Comparison of ENCODE assay signal across 1 fruit fly cellular context in genomic region chr2L:7295924-7296323, dm6.
A peak's percentile ranks its signal among the peaks of the same experiment; 100 is the strongest.
TF ChIP-seq lines count a peak whose summit lies in the region.

No protein-coding gene starts in this region.

TF ChIP-seq in whole organism, embryonic, 481 proteins besides CTCF, POLR2A, EP300 and RAD21 (continued from another document and continues in another):
- TF ChIP-seq lmd (GFP tag; IDR thresholded peaks at IDR 0.05; lab: Robert Waterston, UW), result peak; percentile 72
- TF ChIP-seq CG13296 (GFP tag; optimal IDR thresholded peaks at IDR 0.05; lab: Kevin White, UChicago), result peak; percentile 18
- no peak for TF ChIP-seq p53 (GFP tag; optimal IDR thresholded peaks at IDR 0.05; lab: Kevin White, UChicago)
- peak; percentile 79 for TF ChIP-seq CG8765 (GFP tag; IDR thresholded peaks at IDR 0.05; lab: Robert Waterston, UW)
- peak; percentile 63 for TF ChIP-seq CG10654 (GFP tag; optimal IDR thresholded peaks at IDR 0.05; lab: Kevin White, UChicago)
- peak; percentile 75 for TF ChIP-seq ara (GFP tag; IDR thresholded peaks at IDR 0.05; lab: Robert Waterston, UW)
- TF ChIP-seq onecut (GFP tag; IDR thresholded peaks at IDR 0.05; lab: Robert Waterston, UW), result peak; percentile 65
- TF ChIP-seq zf30C (GFP tag; optimal IDR thresholded peaks at IDR 0.05; lab: Kevin White, UChicago), result no peak
- TF ChIP-seq Chrac-16 (GFP tag; optimal IDR thresholded peaks at IDR 0.05; lab: Kevin White, UChicago), result peak; percentile 80
- TF ChIP-seq CG13775 (GFP tag; optimal IDR thresholded peaks at IDR 0.05; lab: Kevin White, UChicago), result peak; percentile 69
- TF ChIP-seq peb (GFP tag; IDR thresholded peaks at IDR 0.05; lab: Robert Waterston, UW), result peak; percentile 67
- TF ChIP-seq org-1 (GFP tag; optimal IDR thresholded peaks at IDR 0.05; lab: Kevin White, UChicago), result peak; percentile 73
- peak; percentile 78 for TF ChIP-seq CG2202 (tag; optimal IDR thresholded peaks at IDR 0.05; lab: Kevin White, UChicago)
- TF ChIP-seq her (GFP tag; optimal IDR thresholded peaks at IDR 0.05; lab: Kevin White, UChicago), result no peak
- peak; percentile 40 for TF ChIP-seq CG15011 (GFP tag; optimal IDR thresholded peaks at IDR 0.05; lab: Kevin White, UChicago)
- TF ChIP-seq Bgb (GFP tag; IDR thresholded peaks at IDR 0.05; lab: Robert Waterston, UW; ENCODE audit: partially characterized antibody), result no peak
- TF ChIP-seq CG30403 (GFP tag; optimal IDR thresholded peaks at IDR 0.05; lab: Kevin White, UChicago), result peak; percentile 79
- TF ChIP-seq CG12942 (GFP tag; optimal IDR thresholded peaks at IDR 0.05; lab: Kevin White, UChicago), result peak; percentile 53
- TF ChIP-seq disco-r (GFP tag; optimal IDR thresholded peaks at IDR 0.05; lab: Kevin White, UChicago), result peak; percentile 23
- no peak for TF ChIP-seq Lpt (GFP tag; optimal IDR thresholded peaks at IDR 0.05; lab: Kevin White, UChicago)
- TF ChIP-seq CG10431 (GFP tag; optimal IDR thresholded peaks at IDR 0.05; lab: Kevin White, UChicago), result peak; percentile 71
- TF ChIP-seq Kr (GFP tag; optimal IDR thresholded peaks at IDR 0.05; lab: Kevin White, UChicago), result no peak
- peak; percentile 56; the same call in 1 of the 3 replicates for TF ChIP-seq CG14050 (GFP tag; IDR thresholded peaks at IDR 0.05; lab: Robert Waterston, UW)
- no peak for TF ChIP-seq insv (GFP tag; optimal IDR thresholded peaks at IDR 0.05; lab: Kevin White, UChicago)
- TF ChIP-seq Gug (GFP tag; IDR thresholded peaks at IDR 0.05; lab: Robert Waterston, UW), result no peak
- no peak for TF ChIP-seq luna (GFP tag; optimal IDR thresholded peaks at IDR 0.05; lab: Kevin White, UChicago)
- TF ChIP-seq HmgD (GFP tag; optimal IDR thresholded peaks at IDR 0.05; lab: Kevin White, UChicago), result no peak
- TF ChIP-seq lbe (GFP tag; optimal IDR thresholded peaks at IDR 0.05; lab: Kevin White, UChicago), result no peak
- peak; percentile 8 for TF ChIP-seq Jarid2 (GFP tag; optimal IDR thresholded peaks at IDR 0.05; lab: Kevin White, UChicago)
- no peak for TF ChIP-seq CG10565 (GFP tag; optimal IDR thresholded peaks at IDR 0.05; lab: Kevin White, UChicago)
- no peak for TF ChIP-seq al (GFP tag; IDR thresholded peaks at IDR 0.05; lab: Robert Waterston, UW)
- TF ChIP-seq CG14965 (GFP tag; optimal IDR thresholded peaks at IDR 0.05; lab: Kevin White, UChicago; ENCODE audit: borderline replicate concordance), result no peak
- TF ChIP-seq ken (GFP tag; IDR thresholded peaks at IDR 0.05; lab: Robert Waterston, UW), result peak; percentile 59; the same call in 1 of the 3 replicates
- TF ChIP-seq Lhr (GFP tag; optimal IDR thresholded peaks at IDR 0.05; lab: Kevin White, UChicago), result peak; percentile 57
- TF ChIP-seq gt (GFP tag; IDR thresholded peaks at IDR 0.05; lab: Robert Waterston, UW), result peak; percentile 50
- peak; percentile 82 for TF ChIP-seq ATbp (GFP tag; optimal IDR thresholded peaks at IDR 0.05; lab: Kevin White, UChicago)
- peak; percentile 41 for TF ChIP-seq HHEX (GFP tag; optimal IDR thresholded peaks at IDR 0.05; lab: Kevin White, UChicago)
- TF ChIP-seq CG33213 (GFP tag; optimal IDR thresholded peaks at IDR 0.05; lab: Kevin White, UChicago), result peak; percentile 6
- peak; percentile 32; the same call in 1 of the 2 replicates for TF ChIP-seq Drgx (GFP tag; IDR thresholded peaks at IDR 0.05; lab: Robert Waterston, UW)
- peak; percentile 43; the same call in 1 of the 2 replicates for TF ChIP-seq stc (GFP tag; IDR thresholded peaks at IDR 0.05; lab: Robert Waterston, UW)
- peak; percentile 88 for TF ChIP-seq CG6689 (GFP tag; IDR thresholded peaks at IDR 0.05; lab: Robert Waterston, UW)
- TF ChIP-seq CG30020 (tag; optimal IDR thresholded peaks at IDR 0.05; lab: Kevin White, UChicago), result peak; percentile 52
- no peak for TF ChIP-seq nom (GFP tag; optimal IDR thresholded peaks at IDR 0.05; lab: Kevin White, UChicago)
- no peak for TF ChIP-seq ftz-f1 (GFP tag; optimal IDR thresholded peaks at IDR 0.05; lab: Kevin White, UChicago)
- peak; percentile 39 for TF ChIP-seq CG8281 (tag; optimal IDR thresholded peaks at IDR 0.05; lab: Kevin White, UChicago)
- TF ChIP-seq CG3065 (GFP tag; optimal IDR thresholded peaks at IDR 0.05; lab: Kevin White, UChicago), result peak; percentile 57
- no peak for TF ChIP-seq CG8478 (optimal IDR thresholded peaks at IDR 0.05; lab: Kevin White, UChicago)
- TF ChIP-seq tin (GFP tag; optimal IDR thresholded peaks at IDR 0.05; lab: Kevin White, UChicago), result peak; percentile 73
- peak; percentile 85 for TF ChIP-seq zen (tag; optimal IDR thresholded peaks at IDR 0.05; lab: Kevin White, UChicago)
- TF ChIP-seq cad (GFP tag; optimal IDR thresholded peaks at IDR 0.05; lab: Kevin White, UChicago), result no peak
- no peak for TF ChIP-seq gsb (GFP tag; IDR thresholded peaks at IDR 0.05; lab: Robert Waterston, UW)
- no peak for TF ChIP-seq sima (GFP tag; optimal IDR thresholded peaks at IDR 0.05; lab: Kevin White, UChicago)
- peak; percentile 41 for TF ChIP-seq CrebB (tag; optimal IDR thresholded peaks at IDR 0.05; lab: Kevin White, UChicago)
- no peak for TF ChIP-seq pfk (GFP tag; optimal IDR thresholded peaks at IDR 0.05; lab: Kevin White, UChicago)
- TF ChIP-seq ro (GFP tag; IDR thresholded peaks at IDR 0.05; lab: Robert Waterston, UW), result peak; percentile 61; the same call in 1 of the 2 replicates
- TF ChIP-seq CG18476 (GFP tag; optimal IDR thresholded peaks at IDR 0.05; lab: Kevin White, UChicago), result peak; percentile 72
- TF ChIP-seq Atf-2 (GFP tag; optimal IDR thresholded peaks at IDR 0.05; lab: Kevin White, UChicago), result peak; percentile 57
- TF ChIP-seq lov (optimal IDR thresholded peaks at IDR 0.05; lab: Kevin White, UChicago), result no peak
- 0 out of 3 replicates have a peak, but pooled peaks have one; percentile 45 for TF ChIP-seq lov (GFP tag; IDR thresholded peaks at IDR 0.05; lab: Robert Waterston, UW)
- TF ChIP-seq CG4328 (GFP tag; optimal IDR thresholded peaks at IDR 0.05; lab: Kevin White, UChicago), result peak; percentile 21
- TF ChIP-seq CG6175 (GFP tag; IDR thresholded peaks at IDR 0.05; lab: Robert Waterston, UW), result no peak
- peak; percentile 28 for TF ChIP-seq Mes4 (GFP tag; optimal IDR thresholded peaks at IDR 0.05; lab: Kevin White, UChicago)
- peak; percentile 77 for TF ChIP-seq nerfin-1 (tag; optimal IDR thresholded peaks at IDR 0.05; lab: Kevin White, UChicago)
- TF ChIP-seq nerfin-2 (GFP tag; IDR thresholded peaks at IDR 0.05; lab: Robert Waterston, UW; ENCODE audit: partially characterized antibody), result no peak
- no peak for TF ChIP-seq fu2 (GFP tag; optimal IDR thresholded peaks at IDR 0.05; lab: Kevin White, UChicago)
- TF ChIP-seq Eip74EF (GFP tag; optimal IDR thresholded peaks at IDR 0.05; lab: Kevin White, UChicago), result peak in 1 of 2 experiments; percentile 62
- TF ChIP-seq E2f2 (GFP tag; IDR thresholded peaks at IDR 0.05; lab: Robert Waterston, UW), result peak; percentile 35; the same call in 1 of the 2 replicates
- no peak for TF ChIP-seq exex (tag; optimal IDR thresholded peaks at IDR 0.05; lab: Kevin White, UChicago)
- peak; percentile 81 for TF ChIP-seq CG4820 (GFP tag; optimal IDR thresholded peaks at IDR 0.05; lab: Kevin White, UChicago)
- peak; percentile 90 for TF ChIP-seq CG11504 (tag; optimal IDR thresholded peaks at IDR 0.05; lab: Kevin White, UChicago)
- TF ChIP-seq CG4360 (GFP tag; IDR thresholded peaks at IDR 0.05; lab: Robert Waterston, UW), result no peak
- peak; percentile 85 for TF ChIP-seq CG8388 (GFP tag; optimal IDR thresholded peaks at IDR 0.05; lab: Kevin White, UChicago)
- TF ChIP-seq br (optimal IDR thresholded peaks at IDR 0.05; lab: Kevin White, UChicago), result no peak
- peak; percentile 76; the same call in 2 of the 3 replicates for TF ChIP-seq ci (GFP tag; IDR thresholded peaks at IDR 0.05; lab: Robert Waterston, UW)
- TF ChIP-seq CG14014 (GFP tag; IDR thresholded peaks at IDR 0.05; lab: Robert Waterston, UW), result peak; percentile 50; the same call in 1 of the 2 replicates
- peak; percentile 64 for TF ChIP-seq ind (GFP tag; optimal IDR thresholded peaks at IDR 0.05; lab: Kevin White, UChicago)
- TF ChIP-seq pros (GFP tag; optimal IDR thresholded peaks at IDR 0.05; lab: Kevin White, UChicago), result peak; percentile 42
- TF ChIP-seq CG32767 (GFP tag; IDR thresholded peaks at IDR 0.05; lab: Robert Waterston, UW), result peak; percentile 82
- TF ChIP-seq CG2875 (GFP tag; optimal IDR thresholded peaks at IDR 0.05; lab: Kevin White, UChicago), result peak; percentile 86
- TF ChIP-seq sug (tag; optimal IDR thresholded peaks at IDR 0.05; lab: Kevin White, UChicago), result no peak
- peak; percentile 85 for TF ChIP-seq CG1529 (GFP tag; optimal IDR thresholded peaks at IDR 0.05; lab: Kevin White, UChicago)
- TF ChIP-seq Ravus (GFP tag; IDR thresholded peaks at IDR 0.05; lab: Robert Waterston, UW), result no peak
- TF ChIP-seq schlank (tag; optimal IDR thresholded peaks at IDR 0.05; lab: Kevin White, UChicago), result no peak
- peak; percentile 61; the same call in 1 of the 3 replicates for TF ChIP-seq CG11093 (GFP tag; IDR thresholded peaks at IDR 0.05; lab: Robert Waterston, UW)
- TF ChIP-seq CG15073 (GFP tag; optimal IDR thresholded peaks at IDR 0.05; lab: Kevin White, UChicago), result peak; percentile 28
- peak; percentile 9 for TF ChIP-seq mam (GFP tag; optimal IDR thresholded peaks at IDR 0.05; lab: Kevin White, UChicago)
- no peak for TF ChIP-seq CG11398 (GFP tag; optimal IDR thresholded peaks at IDR 0.05; lab: Kevin White, UChicago)
- peak; percentile 64 for TF ChIP-seq bcd (GFP tag; optimal IDR thresholded peaks at IDR 0.05; lab: Kevin White, UChicago)
- 0 out of 2 replicates have a peak, but pooled peaks have one; percentile 8 for TF ChIP-seq sens-2 (GFP tag; IDR thresholded peaks at IDR 0.05; lab: Robert Waterston, UW)
- no peak; the same call in 1 of the 2 replicates for TF ChIP-seq sim (GFP tag; IDR thresholded peaks at IDR 0.05; lab: Robert Waterston, UW)
- 0 out of 3 replicates have a peak, but pooled peaks have one; percentile 44 for TF ChIP-seq CG7357 (GFP tag; IDR thresholded peaks at IDR 0.05; lab: Robert Waterston, UW)
- peak; percentile 44 for TF ChIP-seq jumu (GFP tag; optimal IDR thresholded peaks at IDR 0.05; lab: Kevin White, UChicago)
- no peak for TF ChIP-seq toy (GFP tag; IDR thresholded peaks at IDR 0.05; lab: Robert Waterston, UW)
- TF ChIP-seq CG12155 (GFP tag; optimal IDR thresholded peaks at IDR 0.05; lab: Kevin White, UChicago), result peak; percentile 28
- peak; percentile 54 to 63 for TF ChIP-seq Pdp1 (GFP tag; optimal IDR thresholded peaks at IDR 0.05; lab: Kevin White, UChicago)
- peak; percentile 34 for TF ChIP-seq cwo (GFP tag; optimal IDR thresholded peaks at IDR 0.05; lab: Kevin White, UChicago)
- TF ChIP-seq CG10321 (GFP tag; IDR thresholded peaks at IDR 0.05; lab: Robert Waterston, UW), result no peak
- no peak for TF ChIP-seq usp (GFP tag; optimal IDR thresholded peaks at IDR 0.05; lab: Kevin White, UChicago)
- no peak for TF ChIP-seq Atf3 (GFP tag; optimal IDR thresholded peaks at IDR 0.05; lab: Kevin White, UChicago)
- no peak for TF ChIP-seq CG12744 (GFP tag; optimal IDR thresholded peaks at IDR 0.05; lab: Kevin White, UChicago)
- TF ChIP-seq zfh1 (GFP tag; IDR thresholded peaks at IDR 0.05; lab: Robert Waterston, UW), result peak; percentile 82
- TF ChIP-seq bsh (GFP tag; optimal IDR thresholded peaks at IDR 0.05; lab: Kevin White, UChicago), result peak; percentile 62 to 90
- TF ChIP-seq pum (GFP tag; optimal IDR thresholded peaks at IDR 0.05; lab: Kevin White, UChicago), result peak; percentile 45
- peak; percentile 86 for TF ChIP-seq Sox100B (GFP tag; optimal IDR thresholded peaks at IDR 0.05; lab: Kevin White, UChicago)
- TF ChIP-seq aop (GFP tag; IDR thresholded peaks at IDR 0.05; lab: Robert Waterston, UW), result 0 out of 2 replicates have a peak, but pooled peaks have one; percentile 3
- peak; percentile 45; the same call in 2 of the 3 replicates for TF ChIP-seq B-H1 (GFP tag; IDR thresholded peaks at IDR 0.05; lab: Robert Waterston, UW)
- peak; percentile 82 for TF ChIP-seq CoRest (tag; optimal IDR thresholded peaks at IDR 0.05; lab: Kevin White, UChicago)
- TF ChIP-seq Scr (GFP tag; IDR thresholded peaks at IDR 0.05; lab: Robert Waterston, UW; ENCODE audit: partially characterized antibody), result no peak
- TF ChIP-seq sens (GFP tag; lab: Kevin White, UChicago), result peak; percentile 93
- peak; percentile 89 for TF ChIP-seq dmrt99B (tag; optimal IDR thresholded peaks at IDR 0.05; lab: Kevin White, UChicago)
- peak; percentile 47 for TF ChIP-seq CG18764 (GFP tag; optimal IDR thresholded peaks at IDR 0.05; lab: Kevin White, UChicago)
- peak; percentile 40; the same call in 1 of the 2 replicates for TF ChIP-seq ssp (GFP tag; IDR thresholded peaks at IDR 0.05; lab: Robert Waterston, UW)
- peak; percentile 70 for TF ChIP-seq tio (GFP tag; optimal IDR thresholded peaks at IDR 0.05; lab: Kevin White, UChicago)
- TF ChIP-seq Adf1 (GFP tag; IDR thresholded peaks at IDR 0.05; lab: Robert Waterston, UW), result no peak
- no peak for TF ChIP-seq tna (GFP tag; IDR thresholded peaks at IDR 0.05; lab: Robert Waterston, UW; ENCODE audit: partially characterized antibody)
- TF ChIP-seq HLHmδ (GFP tag; optimal IDR thresholded peaks at IDR 0.05; lab: Kevin White, UChicago), result no peak
- peak; percentile 62 for TF ChIP-seq HLH3B (GFP tag; IDR thresholded peaks at IDR 0.05; lab: Robert Waterston, UW)
- TF ChIP-seq h (optimal IDR thresholded peaks at IDR 0.05; lab: Kevin White, UChicago), result no peak
- TF ChIP-seq gcm2 (GFP tag; optimal IDR thresholded peaks at IDR 0.05; lab: Kevin White, UChicago), result peak; percentile 19
- TF ChIP-seq CG15696 (tag; optimal IDR thresholded peaks at IDR 0.05; lab: Kevin White, UChicago), result peak; percentile 91
- no peak for TF ChIP-seq pita (GFP tag; optimal IDR thresholded peaks at IDR 0.05; lab: Kevin White, UChicago)
- TF ChIP-seq CG10147 (GFP tag; optimal IDR thresholded peaks at IDR 0.05; lab: Kevin White, UChicago), result peak; percentile 21
- no peak for TF ChIP-seq Dbx (GFP tag; IDR thresholded peaks at IDR 0.05; lab: Robert Waterston, UW)
- peak; percentile 54 to 69 for TF ChIP-seq dpn (GFP tag; optimal IDR thresholded peaks at IDR 0.05; lab: Kevin White, UChicago)
- TF ChIP-seq vfl (GFP tag; optimal IDR thresholded peaks at IDR 0.05; lab: Kevin White, UChicago), result peak; percentile 24
- TF ChIP-seq oc (tag; optimal IDR thresholded peaks at IDR 0.05; lab: Kevin White, UChicago), result peak; percentile 64
- TF ChIP-seq CG8359 (GFP tag; optimal IDR thresholded peaks at IDR 0.05; lab: Kevin White, UChicago; ENCODE audit: borderline replicate concordance), result peak; percentile 52
- peak; percentile 70 for TF ChIP-seq CG10209 (GFP tag; optimal IDR thresholded peaks at IDR 0.05; lab: Kevin White, UChicago)
- TF ChIP-seq E2f1 (GFP tag; IDR thresholded peaks at IDR 0.05; lab: Robert Waterston, UW), result peak; percentile 46; the same call in 1 of the 2 replicates
- TF ChIP-seq Mrtf (GFP tag; IDR thresholded peaks at IDR 0.05; lab: Robert Waterston, UW), result peak; percentile 42; the same call in 2 of the 3 replicates
